Worm (Caenorhabditis elegans) whole organism, early embryonic: ENCODE data around the gene sec-6.

Source experiments
- B0310.2 ChIP-seq: sonication (generic microtip); optimal IDR thresholded peaks from 2 replicates; lab custom pipeline; 2016; ENCODE audit warnings: mild to moderate bottlenecking, missing genetic modification characterization, missing compliant biosample characterization
- F13C5.2 ChIP-seq: sonication (generic microtip); optimal IDR thresholded peaks from 2 replicates; lab custom pipeline; 2017; ENCODE audit warnings: mild to moderate bottlenecking, missing genetic modification characterization, inconsistent platforms, missing compliant biosample characterization
- aly-1 ChIP-seq: sonication (generic microtip); optimal IDR thresholded peaks from 2 replicates; lab custom pipeline; 2016; ENCODE audit warnings: missing genetic modification characterization, missing compliant biosample characterization
- ama-1 ChIP-seq: fragments of 150-350 bp; optimal IDR thresholded peaks from 2 replicates; lab custom pipeline; 2014
- ceh-13 ChIP-seq: fragments of 200-800 bp; sonication (Bioruptor generic); optimal IDR thresholded peaks from 2 replicates; lab custom pipeline; 2018; ENCODE audit warnings: mild to moderate bottlenecking, missing genetic modification characterization, missing compliant biosample characterization
- ceh-36 ChIP-seq: sonication (generic microtip); optimal IDR thresholded peaks from 2 replicates; lab custom pipeline; 2016; ENCODE audit warnings: missing genetic modification characterization, inconsistent platforms, missing compliant biosample characterization
- ets-7 ChIP-seq: sonication (generic microtip); optimal IDR thresholded peaks from 2 replicates; lab custom pipeline; 2016; ENCODE audit warnings: missing genotype, missing genetic modification characterization, missing compliant biosample characterization
- flt-1 ChIP-seq: fragments of 200-800 bp; sonication (Bioruptor generic); IDR thresholded peaks from 2 replicates; pipeline ENCODE4 v1.3.6; 2022; ENCODE audit warnings: missing genetic modification characterization, missing compliant biosample characterization
- hmbx-1 ChIP-seq: sonication (generic microtip); optimal IDR thresholded peaks from 2 replicates; lab custom pipeline; 2016; ENCODE audit warnings: mild to moderate bottlenecking, missing genetic modification characterization, missing compliant biosample characterization
- hmg-4 ChIP-seq: fragments of 200-800 bp; sonication (Bioruptor generic); optimal IDR thresholded peaks from 2 replicates; lab custom pipeline; 2018; ENCODE audit warnings: mild to moderate bottlenecking, missing genetic modification characterization, missing compliant biosample characterization
- hnd-1 ChIP-seq: sonication (generic microtip); optimal IDR thresholded peaks from 2 replicates; lab custom pipeline; 2016; ENCODE audit warnings: missing genetic modification characterization, missing compliant biosample characterization
- pes-1 ChIP-seq: fragments of 200-800 bp; sonication (Bioruptor generic); IDR thresholded peaks from 2 replicates; pipeline ENCODE4 v1.3.6; 2022; ENCODE audit warnings: missing genetic modification reagents, missing genetic modification characterization, missing compliant biosample characterization
- scrt-1 ChIP-seq: fragments of 200-800 bp; sonication (Bioruptor generic); IDR thresholded peaks from 2 replicates; pipeline ENCODE4 v1.3.6; 2022; ENCODE audit warnings: missing genetic modification characterization, missing compliant biosample characterization
- sea-1 ChIP-seq: fragments of 200-800 bp; sonication (Bioruptor generic); conservative IDR thresholded peaks from 2 replicates; pipeline ENCODE4 v1.3.6; 2022; ENCODE audit warnings: missing genetic modification characterization, missing compliant biosample characterization
- tbx-11 ChIP-seq: fragments of 200-800 bp; sonication (Bioruptor generic); IDR thresholded peaks from 2 replicates; pipeline ENCODE4 v1.3.6; 2022; ENCODE audit warnings: missing genetic modification characterization, missing compliant biosample characterization
- tbx-37 ChIP-seq: fragments of 200-800 bp; sonication (Bioruptor generic); conservative IDR thresholded peaks from 2 replicates; pipeline ENCODE4 v1.3.6; 2022; ENCODE audit warnings: missing genetic modification reagents, missing genetic modification characterization, missing compliant biosample characterization
- tra-4 ChIP-seq: sonication (generic microtip); optimal IDR thresholded peaks from 2 replicates; lab custom pipeline; 2017; ENCODE audit warnings: missing genetic modification characterization, missing compliant biosample characterization

Gene sec-6

DNA sequence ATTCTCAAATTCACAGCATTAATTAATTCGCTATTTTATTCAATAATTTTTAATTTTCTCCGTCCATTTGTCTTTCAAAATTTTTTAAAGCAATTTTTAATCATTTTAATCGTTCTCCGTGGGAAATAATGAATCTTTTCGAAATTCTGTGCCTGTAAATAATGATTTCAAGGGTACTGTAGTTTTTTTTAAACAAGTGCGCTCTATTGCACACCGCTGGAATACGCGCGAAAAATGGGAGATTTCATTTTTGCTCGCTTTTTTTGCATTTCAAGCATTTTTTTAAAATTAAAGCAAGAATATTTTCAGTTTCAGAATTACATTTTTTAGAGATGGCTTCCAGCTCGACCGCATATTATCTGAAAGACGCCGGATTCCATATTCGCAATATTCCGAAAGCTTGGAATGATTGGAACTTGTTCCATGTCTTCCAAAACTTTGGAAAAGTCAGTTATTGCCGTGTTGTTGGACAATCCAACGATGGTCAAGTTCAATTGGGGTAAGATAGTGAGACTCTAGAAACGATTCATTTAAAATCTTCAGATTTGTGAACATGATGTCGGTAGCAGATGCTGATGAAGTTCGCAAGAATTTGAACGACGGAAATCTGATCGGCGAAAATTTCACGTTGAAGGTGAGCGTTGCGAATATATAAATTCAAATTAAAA lies 61.7 kb downstream of the sec-6 start, which contains the start of gene tofu-6:
Gene tofu-6, plus strand, starts transcription at position 302 of the 668 bp plus-strand sequence.
- TF ChIP-seq pes-1 (GFP tag; lab: Robert Waterston, UW) = no peak
- no peak for TF ChIP-seq tra-4
- TF ChIP-seq B0310.2 (tag; lab: Kevin White, UChicago) = no peak
- no peak for TF ChIP-seq sea-1 (GFP tag; lab: Robert Waterston, UW)
- no peak for TF ChIP-seq scrt-1
- TF ChIP-seq ets-7 (tag; lab: Kevin White, UChicago) = no peak
- TF ChIP-seq flt-1 (GFP tag; lab: Robert Waterston, UW) = no peak
- TF ChIP-seq tbx-37 (GFP tag; lab: Robert Waterston, UW) = no peak
- TF ChIP-seq aly-1 = peak; percentile 19
- peak; percentile 92 for TF ChIP-seq ama-1
- TF ChIP-seq tbx-11 (GFP tag; lab: Robert Waterston, UW) = no peak
- no peak for TF ChIP-seq ceh-13 (GFP tag; lab: Kevin White, UChicago)
- TF ChIP-seq hnd-1 (tag; lab: Kevin White, UChicago) = no peak
- no peak for TF ChIP-seq ceh-36 (tag; lab: Kevin White, UChicago)
- TF ChIP-seq hmg-4 = no peak
- TF ChIP-seq F13C5.2 (tag; lab: Kevin White, UChicago) = no peak
- no peak for TF ChIP-seq hmbx-1 (tag; lab: Kevin White, UChicago)
